Worm (Caenorhabditis elegans) whole organism, late embryonic: ENCODE results near the gene toc-1.

ENCODE experiments used
- F13H6.1 ChIP-seq: sonication (generic microtip); optimal IDR thresholded peaks from 2 replicates; lab custom pipeline; 2016; ENCODE audit warnings: missing genetic modification characterization, missing compliant biosample characterization
- K02D7.2 ChIP-seq: sonication (generic microtip); optimal IDR thresholded peaks from 2 replicates; lab custom pipeline; 2017; ENCODE audit warnings: mild to moderate bottlenecking, missing genetic modification characterization, missing compliant biosample characterization
- Y22D7AL.16 ChIP-seq: sonication (generic microtip); optimal IDR thresholded peaks from 2 replicates; lab custom pipeline; 2016; ENCODE audit warnings: missing genetic modification characterization, missing compliant biosample characterization
- ceh-14 ChIP-seq: sonication (generic microtip); optimal IDR thresholded peaks from 2 replicates; lab custom pipeline; 2016; ENCODE audit warnings: missing genotype, missing genetic modification characterization, missing compliant biosample characterization
- ceh-19 ChIP-seq: fragments of 200-800 bp; sonication (Bioruptor generic); optimal IDR thresholded peaks from 2 replicates; lab custom pipeline; 2018; ENCODE audit warnings: mild to moderate bottlenecking, missing genetic modification characterization, missing compliant biosample characterization
- ceh-22 ChIP-seq: sonication (generic microtip); optimal IDR thresholded peaks from 2 replicates; lab custom pipeline; 2017; ENCODE audit warnings: missing biosample characterization, missing genetic modification characterization
- ceh-30 ChIP-seq: fragments of 150-350 bp; optimal IDR thresholded peaks from 2 replicates; lab custom pipeline; 2014; ENCODE audit warnings: missing biosample characterization, missing genetic modification characterization
- ceh-31 ChIP-seq: sonication (generic microtip); optimal IDR thresholded peaks from 2 replicates; lab custom pipeline; 2016; ENCODE audit warnings: missing genetic modification characterization, missing compliant biosample characterization
- ceh-45 ChIP-seq: fragments of 200-800 bp; sonication (Bioruptor generic); IDR thresholded peaks from 2 replicates; pipeline ENCODE4 v1.3.6; 2022; ENCODE audit warnings: missing genetic modification reagents, missing genetic modification characterization, missing compliant biosample characterization
- ceh-48 ChIP-seq: sonication (generic microtip); optimal IDR thresholded peaks from 2 replicates; lab custom pipeline; 2016; ENCODE audit warnings: missing genetic modification characterization, inconsistent platforms, missing compliant biosample characterization
- ceh-6 ChIP-seq: fragments of 200-800 bp; sonication (Bioruptor generic); optimal IDR thresholded peaks from 2 replicates; lab custom pipeline; 2018; ENCODE audit warnings: mild to moderate bottlenecking, missing genetic modification characterization, missing compliant biosample characterization
- che-1 ChIP-seq: sonication (generic microtip); optimal IDR thresholded peaks from 2 replicates; lab custom pipeline; 2016; ENCODE audit warnings: mild to moderate bottlenecking, missing genetic modification characterization, missing compliant biosample characterization
- dmd-4 ChIP-seq: sonication (generic microtip); optimal IDR thresholded peaks from 2 replicates; lab custom pipeline; 2016; ENCODE audit warnings: borderline replicate concordance, missing genetic modification characterization, missing compliant biosample characterization
- dve-1 ChIP-seq: sonication (generic microtip); optimal IDR thresholded peaks from 2 replicates; lab custom pipeline; 2017; ENCODE audit warnings: antibody characterized with exemption, mild to moderate bottlenecking, missing genetic modification characterization, missing compliant biosample characterization
- ets-4 ChIP-seq: sonication (generic microtip); optimal IDR thresholded peaks from 2 replicates; lab custom pipeline; 2016; ENCODE audit warnings: missing genetic modification characterization, missing compliant biosample characterization
- fax-1 ChIP-seq: sonication (generic microtip); optimal IDR thresholded peaks from 2 replicates; lab custom pipeline; 2016; ENCODE audit warnings: missing genotype, missing genetic modification characterization, missing compliant biosample characterization
- fkh-10 ChIP-seq: fragments of 150-350 bp; optimal IDR thresholded peaks from 2 replicates; lab custom pipeline; 2014; ENCODE audit warnings: missing biosample characterization, missing genetic modification reagents, missing genetic modification characterization
- hlh-6 ChIP-seq: sonication (generic microtip); optimal IDR thresholded peaks from 2 replicates; lab custom pipeline; 2016; ENCODE audit warnings: missing genotype, missing genetic modification characterization, missing compliant biosample characterization
- lin-11 ChIP-seq: fragments of 200-800 bp; sonication (Bioruptor generic); optimal IDR thresholded peaks from 2 replicates; lab custom pipeline; 2018; ENCODE audit warnings: mild to moderate bottlenecking, missing genetic modification characterization, missing compliant biosample characterization
- madf-2 ChIP-seq: sonication (generic microtip); optimal IDR thresholded peaks from 2 replicates; lab custom pipeline; 2017; ENCODE audit warnings: missing genetic modification characterization, missing compliant biosample characterization
- mec-3 ChIP-seq: sonication (generic microtip); optimal IDR thresholded peaks from 2 replicates; lab custom pipeline; 2016; ENCODE audit warnings: borderline replicate concordance, missing genetic modification characterization, missing compliant biosample characterization
- nfya-1 ChIP-seq: sonication (generic microtip); optimal IDR thresholded peaks from 2 replicates; lab custom pipeline; 2017; ENCODE audit warnings: missing genetic modification characterization, mild to moderate bottlenecking, missing compliant biosample characterization, antibody characterized with exemption, moderate library complexity
- nhr-11 ChIP-seq: fragments of 150-350 bp; optimal IDR thresholded peaks from 2 replicates; lab custom pipeline; 2014; ENCODE audit warnings: missing biosample characterization, missing genetic modification characterization
- npax-4 ChIP-seq: sonication (generic microtip); optimal IDR thresholded peaks from 2 replicates; lab custom pipeline; 2016; ENCODE audit warnings: missing genetic modification characterization, missing compliant biosample characterization
- pag-3 ChIP-seq: sonication (generic microtip); optimal IDR thresholded peaks from 2 replicates; lab custom pipeline; 2016; ENCODE audit warnings: missing compliant biosample characterization, missing genetic modification characterization, borderline replicate concordance
- pat-9 ChIP-seq: fragments of 200-800 bp; sonication (Bioruptor generic); optimal IDR thresholded peaks from 2 replicates; lab custom pipeline; 2018; ENCODE audit warnings: mild to moderate bottlenecking, missing genetic modification characterization, moderate library complexity, missing compliant biosample characterization
- pax-1 ChIP-seq: fragments of 150-350 bp; optimal IDR thresholded peaks from 2 replicates; lab custom pipeline; 2014; ENCODE audit warnings: missing biosample characterization, missing genetic modification characterization
- pha-2 ChIP-seq: sonication (generic microtip); optimal IDR thresholded peaks from 2 replicates; lab custom pipeline; 2017; ENCODE audit warnings: mild to moderate bottlenecking, missing genetic modification characterization, missing compliant biosample characterization
- pha-4 ChIP-seq: fragments of 150-350 bp; optimal IDR thresholded peaks from 2 replicates; lab custom pipeline; 2018; ENCODE audit warnings: missing biosample characterization, missing genetic modification reagents, missing genetic modification characterization
- pqm-1 ChIP-seq: sonication (generic microtip); optimal IDR thresholded peaks from 2 replicates; lab custom pipeline; 2016; ENCODE audit warnings: missing genetic modification characterization, missing compliant biosample characterization
- pros-1 ChIP-seq: fragments of 150-350 bp; optimal IDR thresholded peaks from 2 replicates; lab custom pipeline; 2014; ENCODE audit warnings: missing biosample characterization, missing genetic modification reagents, missing genetic modification characterization
- ref-2 ChIP-seq: sonication (generic microtip); optimal IDR thresholded peaks from 2 replicates; lab custom pipeline; 2016; ENCODE audit warnings: missing genetic modification characterization, missing compliant biosample characterization
- rnt-1 ChIP-seq: sonication (generic microtip); optimal IDR thresholded peaks from 2 replicates; lab custom pipeline; 2016; ENCODE audit warnings: missing genetic modification characterization, missing compliant biosample characterization
- sox-4 ChIP-seq: sonication (generic microtip); optimal IDR thresholded peaks from 2 replicates; lab custom pipeline; 2017; ENCODE audit warnings: mild to moderate bottlenecking, missing genetic modification characterization, inconsistent platforms, missing compliant biosample characterization
- tbx-2 ChIP-seq: sonication (generic microtip); optimal IDR thresholded peaks from 2 replicates; lab custom pipeline; 2016; ENCODE audit warnings: missing genetic modification characterization, missing compliant biosample characterization
- unc-42 ChIP-seq: sonication (generic microtip); optimal IDR thresholded peaks from 2 replicates; lab custom pipeline; 2016; ENCODE audit warnings: missing genotype, missing genetic modification characterization, missing compliant biosample characterization
- unc-86 ChIP-seq: sonication (generic microtip); optimal IDR thresholded peaks from 2 replicates; lab custom pipeline; 2016; ENCODE audit warnings: missing genetic modification characterization, missing compliant biosample characterization
- zip-5 ChIP-seq: sonication (generic microtip); optimal IDR thresholded peaks from 2 replicates; lab custom pipeline; 2016; ENCODE audit warnings: missing genetic modification characterization, missing compliant biosample characterization
- ztf-16 ChIP-seq: sonication (generic microtip); optimal IDR thresholded peaks from 2 replicates; lab custom pipeline; 2017; ENCODE audit warnings: missing genetic modification characterization, missing compliant biosample characterization

Gene toc-1

ce11 chrIII:5308278-5308677, 33.2 kb downstream of the toc-1 start, which contains the start of gene mog-3 (continued):
- TF ChIP-seq ceh-30 (tag; lab: Kevin White, UChicago) (no peak), rnt-1 (tag; lab: Kevin White, UChicago) (peak; percentile 87), dmd-4 (tag; lab: Kevin White, UChicago) (no peak), nfya-1 (peak; percentile 51), unc-42 (tag; lab: Kevin White, UChicago) (peak; percentile 57), ref-2 (tag; lab: Kevin White, UChicago) (peak; percentile 78), ceh-48 (tag; lab: Kevin White, UChicago) (peak; percentile 98), pha-4 (tag; lab: Kevin White, UChicago) (no peak), K02D7.2 (no peak)
- TF ChIP-seq, all 69 proteins: peak for 33

DNA sequence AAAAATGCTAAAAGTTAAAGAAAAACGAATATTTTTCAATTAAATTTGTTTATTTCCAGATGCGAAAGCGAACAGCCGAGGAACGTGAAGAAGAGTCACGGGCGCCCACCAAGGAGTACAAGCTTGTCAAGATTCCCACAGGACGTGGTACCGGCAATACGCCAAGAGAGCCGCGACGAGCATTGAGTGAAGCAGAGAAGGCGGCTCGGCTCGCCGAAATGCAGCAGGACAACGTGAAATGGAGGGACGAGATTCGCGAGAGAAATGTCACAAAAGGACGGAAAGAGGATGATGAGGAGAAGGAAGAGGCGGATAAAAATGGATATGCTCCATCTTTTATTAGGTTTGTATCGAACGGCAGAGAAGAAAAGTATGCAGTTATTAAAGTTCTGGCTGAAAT, 35.4 kb downstream of the toc-1 start:
- TF ChIP-seq npax-4 (tag; lab: Kevin White, UChicago) (no peak), ztf-16 (tag; lab: Kevin White, UChicago) (no peak), zip-5 (tag; lab: Kevin White, UChicago) (no peak), unc-86 (tag; lab: Kevin White, UChicago) (no peak), pha-2 (tag; lab: Kevin White, UChicago) (no peak), nfya-1 (no peak), pqm-1 (tag; lab: Kevin White, UChicago) (no peak), tbx-2 (tag; lab: Kevin White, UChicago) (no peak), pros-1 (tag; lab: Kevin White, UChicago) (no peak), ceh-14 (tag; lab: Kevin White, UChicago) (no peak), dve-1 (tag; lab: Kevin White, UChicago) (no peak), F13H6.1 (no peak), fkh-10 (GFP tag; lab: Kevin White, UChicago) (no peak), fax-1 (no peak), Y22D7AL.16 (tag; lab: Kevin White, UChicago) (no peak), ceh-22 (tag; lab: Kevin White, UChicago) (no peak), hlh-6 (tag; lab: Kevin White, UChicago) (no peak), ets-4 (tag; lab: Kevin White, UChicago) (no peak), madf-2 (tag; lab: Kevin White, UChicago) (no peak)

- no peak for TF ChIP-seq ceh-31 (tag; lab: Kevin White, UChicago)
- TF ChIP-seq unc-86 (tag; lab: Kevin White, UChicago), result no peak
- TF ChIP-seq che-1, result no peak
Measured at ce11 chrIII:5310940-5311339, 35.9 kb downstream of the toc-1 start, which contains the start of gene pqe-1. Gene pqe-1 (plus strand): TSS chrIII:5311240.

ce11 chrIII:5318610-5319009, 43.6 kb downstream of the toc-1 start:
- no peak for TF ChIP-seq F13H6.1
- no peak for TF ChIP-seq rnt-1 (tag; lab: Kevin White, UChicago)

- TF ChIP-seq sox-4 (tag; lab: Kevin White, UChicago) (no peak), dve-1 (tag; lab: Kevin White, UChicago) (no peak), mec-3 (tag; lab: Kevin White, UChicago) (no peak), dmd-4 (tag; lab: Kevin White, UChicago) (no peak), ceh-6 (GFP tag; lab: Kevin White, UChicago) (no peak), ceh-45 (GFP tag; lab: Robert Waterston, UW) (no peak), nhr-11 (tag; lab: Kevin White, UChicago) (no peak), lin-11 (tag; lab: Kevin White, UChicago) (no peak), pax-1 (no peak), pat-9 (tag; lab: Kevin White, UChicago) (no peak), pag-3 (no peak), ceh-19 (no peak), zip-5 (tag; lab: Kevin White, UChicago) (no peak)
Measured at ce11 chrIII:5321661-5322060, 46.6 kb downstream of the toc-1 start, which contains the start of gene F52C9.3. Gene F52C9.3 (plus strand): TSS chrIII:5321885.
